Worm (Caenorhabditis elegans) whole organism, midembryonic: ENCODE measurements around the gene F36D3.4.
A peak's percentile ranks its signal among the peaks of the same experiment; 100 is the strongest.

Source experiments
- T22C8.4 ChIP-seq: fragments of 200-800 bp; sonication (Bioruptor generic); IDR thresholded peaks from 2 replicates; pipeline ENCODE4 v1.3.6; 2022; ENCODE audit warnings: missing genetic modification characterization, missing compliant biosample characterization
- cog-1 ChIP-seq: sonication (generic microtip); optimal IDR thresholded peaks from 2 replicates; lab custom pipeline; 2016; ENCODE audit warnings: missing genetic modification characterization, missing compliant biosample characterization
- flt-1 ChIP-seq: fragments of 200-800 bp; sonication (Bioruptor generic); IDR thresholded peaks from 2 replicates; pipeline ENCODE4 v1.3.6; 2022; ENCODE audit warnings: missing genetic modification characterization, missing compliant biosample characterization
- klf-2 ChIP-seq: fragments of 200-800 bp; sonication (Bioruptor generic); conservative IDR thresholded peaks from 2 replicates; pipeline ENCODE4 v1.3.6; 2022; ENCODE audit warnings: missing genetic modification reagents, missing genetic modification characterization, missing compliant biosample characterization
- med-1 ChIP-seq: sonication (generic microtip); optimal IDR thresholded peaks from 2 replicates; lab custom pipeline; 2017; ENCODE audit warnings: missing genetic modification characterization, mild to moderate bottlenecking, missing compliant biosample characterization, antibody characterized with exemption, missing genetic modification reagents; ENCODE audit not compliant: insufficient read depth
- ref-1 ChIP-seq: fragments of 200-800 bp; sonication (Bioruptor generic); conservative IDR thresholded peaks from 2 replicates; pipeline ENCODE4 v1.3.6; 2022; ENCODE audit warnings: missing genetic modification reagents, missing genetic modification characterization, missing compliant biosample characterization
- tab-1 ChIP-seq: fragments of 200-800 bp; sonication (Bioruptor generic); IDR thresholded peaks from 2 replicates; pipeline ENCODE4 v1.3.6; 2022; ENCODE audit warnings: missing genetic modification characterization, missing compliant biosample characterization
- ztf-23 ChIP-seq: fragments of 200-800 bp; sonication (Bioruptor generic); IDR thresholded peaks from 2 replicates; pipeline ENCODE4 v1.3.6; 2022; ENCODE audit warnings: missing genetic modification reagents, missing genetic modification characterization, missing compliant biosample characterization
- ztf-29 ChIP-seq: fragments of 200-800 bp; sonication (Bioruptor generic); IDR thresholded peaks from 2 replicates; pipeline ENCODE4 v1.3.6; 2022; ENCODE audit warnings: missing genetic modification reagents, missing genetic modification characterization, missing compliant biosample characterization

F36D3.4 gene

ce11 chrV:16517619-16518018, at the start of gene F36D3.4:
F36D3.4 (minus strand) TSS chrV:16517719.
- TF ChIP-seq med-1 (GFP tag; lab: Kevin White, UChicago) (no peak), ztf-29 (GFP tag; lab: Robert Waterston, UW) (no peak), tab-1 (GFP tag; lab: Robert Waterston, UW) (no peak), cog-1 (tag; lab: Kevin White, UChicago) (no peak), flt-1 (GFP tag; lab: Robert Waterston, UW) (no peak), klf-2 (GFP tag; lab: Robert Waterston, UW) (no peak), T22C8.4 (GFP tag; lab: Robert Waterston, UW) (no peak), ref-1 (no peak), ztf-23 (no peak)

- TF ChIP-seq ref-1 (no peak), flt-1 (GFP tag; lab: Robert Waterston, UW) (no peak), cog-1 (tag; lab: Kevin White, UChicago) (no peak), ztf-23 (no peak), med-1 (GFP tag; lab: Kevin White, UChicago) (no peak), ztf-29 (GFP tag; lab: Robert Waterston, UW) (no peak), T22C8.4 (GFP tag; lab: Robert Waterston, UW) (no peak), klf-2 (GFP tag; lab: Robert Waterston, UW) (no peak)
Measured at ce11 chrV:16565639-16566038, 48.1 kb upstream of the F36D3.4 start, which contains the start of gene sru-45. sru-45 (plus strand) TSS chrV:16565939.

- no peak for TF ChIP-seq cog-1 (tag; lab: Kevin White, UChicago)
- TF ChIP-seq med-1 (GFP tag; lab: Kevin White, UChicago): no peak
- no peak; the same call in 1 of the 2 replicates for TF ChIP-seq ztf-29 (GFP tag; lab: Robert Waterston, UW)
- peak; percentile 83 for TF ChIP-seq ref-1
- TF ChIP-seq T22C8.4 (GFP tag; lab: Robert Waterston, UW): peak; percentile 60; the same call in 1 of the 2 replicates
- peak; percentile 79 for TF ChIP-seq tab-1 (GFP tag; lab: Robert Waterston, UW)
- peak; percentile 84 for TF ChIP-seq flt-1 (GFP tag; lab: Robert Waterston, UW)
- peak; percentile 83 for TF ChIP-seq klf-2 (GFP tag; lab: Robert Waterston, UW)
- peak; percentile 86 for TF ChIP-seq ztf-23
Measured at ce11 chrV:16552929-16553328, 35.4 kb upstream of the F36D3.4 start, which contains the start of gene Y32B12B.4. Y32B12B.4 (plus strand) TSS chrV:16553327.

ce11 chrV:16550680-16551079, 33.2 kb upstream of the F36D3.4 start, which contains the start of gene srbc-65:
srbc-65 (plus strand) TSS chrV:16550980.
- TF ChIP-seq med-1 (GFP tag; lab: Kevin White, UChicago) (no peak), ref-1 (no peak), cog-1 (tag; lab: Kevin White, UChicago) (no peak), T22C8.4 (GFP tag; lab: Robert Waterston, UW) (no peak), klf-2 (GFP tag; lab: Robert Waterston, UW) (no peak), ztf-23 (no peak), flt-1 (GFP tag; lab: Robert Waterston, UW) (no peak), tab-1 (GFP tag; lab: Robert Waterston, UW) (no peak), ztf-29 (GFP tag; lab: Robert Waterston, UW) (no peak)

ce11 chrV:16540657-16541056, 23.1 kb upstream of the F36D3.4 start:
- TF ChIP-seq flt-1 (GFP tag; lab: Robert Waterston, UW): no peak
- TF ChIP-seq med-1 (GFP tag; lab: Kevin White, UChicago): no peak
- no peak for TF ChIP-seq ztf-23
- no peak for TF ChIP-seq T22C8.4 (GFP tag; lab: Robert Waterston, UW)
- no peak for TF ChIP-seq ref-1
- no peak for TF ChIP-seq tab-1 (GFP tag; lab: Robert Waterston, UW)

- TF ChIP-seq tab-1 (GFP tag; lab: Robert Waterston, UW) (no peak), cog-1 (tag; lab: Kevin White, UChicago) (no peak), flt-1 (GFP tag; lab: Robert Waterston, UW) (no peak), ztf-23 (no peak), T22C8.4 (GFP tag; lab: Robert Waterston, UW) (no peak), med-1 (GFP tag; lab: Kevin White, UChicago) (no peak)
Measured at ce11 chrV:16539666-16540065, 22.1 kb upstream of the F36D3.4 start.

ce11 chrV:16537908-16538446, 20.5 kb upstream of the F36D3.4 start, which contains the start of gene Y32B12B.2:
Y32B12B.2 (plus strand) TSS chrV:16538396.
- TF ChIP-seq flt-1 (GFP tag; lab: Robert Waterston, UW) (0 out of 2 replicates have a peak, but pooled peaks have one; percentile 27), cog-1 (tag; lab: Kevin White, UChicago) (no peak)

- no peak for TF ChIP-seq tab-1 (GFP tag; lab: Robert Waterston, UW)
- TF ChIP-seq ztf-23: no peak
- no peak for TF ChIP-seq med-1 (GFP tag; lab: Kevin White, UChicago)
- no peak for TF ChIP-seq ztf-29 (GFP tag; lab: Robert Waterston, UW)
- TF ChIP-seq klf-2 (GFP tag; lab: Robert Waterston, UW): no peak
- no peak for TF ChIP-seq cog-1 (tag; lab: Kevin White, UChicago)
- TF ChIP-seq T22C8.4 (GFP tag; lab: Robert Waterston, UW): no peak
- no peak for TF ChIP-seq ref-1
- TF ChIP-seq flt-1 (GFP tag; lab: Robert Waterston, UW): no peak
Measured at ce11 chrV:16536701-16537100, 19.2 kb upstream of the F36D3.4 start, which contains the start of gene Y32B12B.1. Y32B12B.1 (plus strand) TSS chrV:16537001.

ce11 chrV:16535172-16535571, 17.7 kb upstream of the F36D3.4 start, which contains the start of gene Y32B12B.8:
Y32B12B.8 (plus strand) TSS chrV:16535472.
- TF ChIP-seq ref-1 (no peak), flt-1 (GFP tag; lab: Robert Waterston, UW) (no peak), med-1 (GFP tag; lab: Kevin White, UChicago) (no peak), tab-1 (GFP tag; lab: Robert Waterston, UW) (no peak), ztf-29 (GFP tag; lab: Robert Waterston, UW) (no peak), T22C8.4 (GFP tag; lab: Robert Waterston, UW) (no peak), cog-1 (tag; lab: Kevin White, UChicago) (no peak)
